Worm (Caenorhabditis elegans): Measurements from ENCODE around the gene R02F11.2.
A peak's percentile ranks its signal among the peaks of the same experiment; 100 is the strongest.
"Not testable (repeated sequence)": the region's sequence is repeated elsewhere in the genome, so short reads cannot be mapped to it uniquely, and the experiment has no call there.

Gene R02F11.2

ce11 chrV:4754684-4755211, 39.7 kb upstream of the R02F11.2 start:
- TF ChIP-seq dpl-1 (GFP tag; optimal IDR thresholded peaks at IDR 0.05) (no peak), T20F7.1 (GFP tag; optimal IDR thresholded peaks at IDR 0.05) (no peak), lin-38 (GFP tag; IDR thresholded peaks at IDR 0.05) (0 out of 2 replicates have a peak, but pooled peaks have one; percentile 10), ceh-20 (GFP tag; IDR thresholded peaks at IDR 0.05) (no peak), pha-4 (GFP tag; IDR thresholded peaks at IDR 0.05) (peak; percentile 16; the same call in 1 of the 2 replicates), pha-4 (tag; optimal IDR thresholded peaks at IDR 0.05) (no peak), egl-43 (GFP tag; IDR thresholded peaks at IDR 0.05) (peak; percentile 8; the same call in 1 of the 2 replicates), lsy-2 (tag; optimal IDR thresholded peaks at IDR 0.05) (no peak), daf-16 (GFP tag; optimal IDR thresholded peaks at IDR 0.05) (no peak), daf-16 (tag; optimal IDR thresholded peaks at IDR 0.05) (no peak), set-16 (GFP tag; IDR thresholded peaks at IDR 0.05) (peak; percentile 91)

- TF ChIP-seq dmd-8 (GFP tag; IDR thresholded peaks at IDR 0.05) (0 out of 2 replicates have a peak, but pooled peaks have one; percentile 48), F49E8.2 (tag; optimal IDR thresholded peaks at IDR 0.05; ENCODE audit: borderline replicate concordance) (peak; percentile 67), ztf-11 (tag; optimal IDR thresholded peaks at IDR 0.05) (no peak), unc-130 (GFP tag; optimal IDR thresholded peaks at IDR 0.05) (peak; percentile 6), dmd-6 (GFP tag; IDR thresholded peaks at IDR 0.05) (no peak), nhr-42 (GFP tag; IDR thresholded peaks at IDR 0.05) (no peak), aly-2 (tag; optimal IDR thresholded peaks at IDR 0.05) (no peak), ceh-28 (tag; optimal IDR thresholded peaks at IDR 0.05) (no peak), fos-1 (tag; optimal IDR thresholded peaks at IDR 0.05) (no peak), T26A8.4 (GFP tag; IDR thresholded peaks at IDR 0.05) (no peak), ces-1 (GFP tag; optimal IDR thresholded peaks at IDR 0.05) (no peak), jun-1 (tag; optimal IDR thresholded peaks at IDR 0.05) (no peak), mes-2 (tag; optimal IDR thresholded peaks at IDR 0.05; ENCODE audit: poor library complexity, severe bottlenecking) (no peak)
Observed at ce11 chrV:4755308-4756029, 38.9 kb upstream of the R02F11.2 start, which contains the start of gene pgl-3. TSS of gene pgl-3 (plus strand) at chrV:4755979.

- TF ChIP-seq dmd-8 (GFP tag; IDR thresholded peaks at IDR 0.05) (peak; percentile 51; the same call in 1 of the 2 replicates), set-16 (GFP tag; IDR thresholded peaks at IDR 0.05) (peak; percentile 86), daf-19 (GFP tag; conservative IDR thresholded peaks at IDR 0.05) (no peak)
Observed at ce11 chrV:4758019-4758418, 36.4 kb upstream of the R02F11.2 start.

ce11 chrV:4758540-4758939, 35.9 kb upstream of the R02F11.2 start:
- TF ChIP-seq unc-62 (GFP tag; optimal IDR thresholded peaks at IDR 0.05 in 1 of 2) = no peak
- no peak for TF ChIP-seq unc-62 (tag; optimal IDR thresholded peaks at IDR 0.05)
- peak; percentile 49; the same call in 1 of the 2 replicates for TF ChIP-seq lin-38 (GFP tag; IDR thresholded peaks at IDR 0.05)

- not testable (repeated sequence) for TF ChIP-seq T20F7.1 (GFP tag; optimal IDR thresholded peaks at IDR 0.05); madf-9 (GFP tag; conservative IDR thresholded peaks at IDR 0.05); T26A8.4 (GFP tag; IDR thresholded peaks at IDR 0.05)
Observed at ce11 chrV:4760674-4761073, 33.7 kb upstream of the R02F11.2 start, which contains the start of gene bgnt-1.4. TSS of gene bgnt-1.4 (plus strand) at chrV:4760974.

- no peak for TF ChIP-seq snpc-1.2 (GFP tag; IDR thresholded peaks at IDR 0.05)
- TF ChIP-seq lin-38 (GFP tag; IDR thresholded peaks at IDR 0.05) = no peak
- TF ChIP-seq ceh-20 (GFP tag; IDR thresholded peaks at IDR 0.05) = no peak
- TF ChIP-seq fkh-10 (GFP tag; optimal IDR thresholded peaks at IDR 0.05) = no peak
- TF ChIP-seq nhr-111 (GFP tag; optimal IDR thresholded peaks at IDR 0.05) = no peak
- TF ChIP-seq nhr-42 (GFP tag; IDR thresholded peaks at IDR 0.05) = no peak
- no peak for TF ChIP-seq zip-11 (GFP tag; IDR thresholded peaks at IDR 0.05)
- TF ChIP-seq ZK337.2 (GFP tag; IDR thresholded peaks at IDR 0.05) = no peak
- TF ChIP-seq ztf-11 (tag; optimal IDR thresholded peaks at IDR 0.05) = no peak
- no peak for TF ChIP-seq set-16 (GFP tag; IDR thresholded peaks at IDR 0.05)
Observed at ce11 chrV:4766501-4766900, 27.9 kb upstream of the R02F11.2 start, which contains the start of gene C18G1.8. TSS of gene C18G1.8 (minus strand) at chrV:4766601.

Data from whole organism, L4 larva.